Fruit fly (Drosophila melanogaster) whole organism, pupa: ENCODE results near the gene PpV.
A peak's percentile ranks its signal among the peaks of the same experiment; 100 is the strongest.

Source experiments
- CG10348 ChIP-seq: fragments of 200-800 bp; sonication (Bioruptor generic); IDR thresholded peaks from 2 replicates; pipeline ENCODE4 v1.3.6; 2022; ENCODE audit warnings: missing biosample characterization, missing genetic modification characterization
- CG12605 ChIP-seq: fragments of 200-800 bp; sonication (Bioruptor generic); IDR thresholded peaks from 2 replicates; pipeline ENCODE4 v1.3.6; 2022; ENCODE audit warnings: missing biosample characterization, missing genetic modification characterization
- CG13204 ChIP-seq: fragments of 200-800 bp; sonication (Bioruptor generic); optimal IDR thresholded peaks from 2 replicates; lab custom pipeline; 2018; ENCODE audit warnings: missing biosample characterization, mild to moderate bottlenecking, missing genetic modification characterization, moderate library complexity
- CG14655 ChIP-seq: fragments of 200-800 bp; sonication (Bioruptor generic); optimal IDR thresholded peaks from 3 replicates; lab custom pipeline; 2017; ENCODE audit warnings: mild to moderate bottlenecking, missing biosample characterization, missing genetic modification reagents, missing genetic modification characterization
- CG15710 ChIP-seq: fragments of 200-800 bp; sonication (Bioruptor generic); optimal IDR thresholded peaks from 2 replicates; lab custom pipeline; 2018; ENCODE audit warnings: missing biosample characterization, mild to moderate bottlenecking, missing genetic modification characterization, moderate library complexity
- CG17806 ChIP-seq: fragments of 200-800 bp; sonication (Bioruptor generic); optimal IDR thresholded peaks from 2 replicates; lab custom pipeline; 2018; ENCODE audit warnings: missing biosample characterization, mild to moderate bottlenecking, missing genetic modification characterization, moderate library complexity
- CG32121 ChIP-seq: fragments of 200-800 bp; sonication (Bioruptor generic); IDR thresholded peaks from 2 replicates; pipeline ENCODE4 v1.3.6; 2022; ENCODE audit warnings: missing biosample characterization, missing genetic modification characterization
- CG34367 ChIP-seq: fragments of 200-800 bp; sonication (Bioruptor generic); optimal IDR thresholded peaks from 2 replicates; lab custom pipeline; 2018; ENCODE audit warnings: missing biosample characterization, mild to moderate bottlenecking, missing genetic modification characterization
- CG4496 ChIP-seq: fragments of 200-800 bp; sonication (Bioruptor generic); IDR thresholded peaks from 3 replicates; pipeline ENCODE4 v1.3.6; 2022; ENCODE audit warnings: missing biosample characterization, missing genetic modification characterization
- CG8159 ChIP-seq: fragments of 200-800 bp; sonication (Bioruptor generic); optimal IDR thresholded peaks from 3 replicates; lab custom pipeline; 2018; ENCODE audit warnings: missing biosample characterization, mild to moderate bottlenecking, missing genetic modification characterization, moderate library complexity
- CG8301 ChIP-seq: fragments of 200-800 bp; sonication (Bioruptor generic); optimal IDR thresholded peaks from 2 replicates; lab custom pipeline; 2018; ENCODE audit warnings: missing biosample characterization, mild to moderate bottlenecking, missing genetic modification characterization
- CG9948 ChIP-seq: fragments of 200-800 bp; sonication (Bioruptor generic); optimal IDR thresholded peaks from 2 replicates; lab custom pipeline; 2018; ENCODE audit warnings: missing biosample characterization, mild to moderate bottlenecking, missing genetic modification characterization, moderate library complexity
- D1 ChIP-seq: fragments of 200-800 bp; sonication (Bioruptor generic); optimal IDR thresholded peaks from 2 replicates; lab custom pipeline; 2018; ENCODE audit warnings: missing biosample characterization, mild to moderate bottlenecking, missing genetic modification characterization, moderate library complexity
- EcR ChIP-seq: fragments of 200-800 bp; sonication (Bioruptor generic); optimal IDR thresholded peaks from 3 replicates; lab custom pipeline; 2019; ENCODE audit warnings: missing biosample characterization, missing genetic modification characterization, mild to moderate bottlenecking, moderate library complexity, missing genetic modification reagents
- Ets98B ChIP-seq: fragments of 200-800 bp; sonication (Bioruptor generic); IDR thresholded peaks from 2 replicates; pipeline ENCODE4 v1.3.6; 2022; ENCODE audit warnings: missing biosample characterization, missing genetic modification characterization
- Pif1A ChIP-seq: fragments of 200-800 bp; sonication (Bioruptor generic); optimal IDR thresholded peaks from 3 replicates; lab custom pipeline; 2016; ENCODE audit warnings: missing biosample characterization, missing genetic modification characterization
- Pif1B ChIP-seq: fragments of 200-800 bp; sonication (Bioruptor generic); optimal IDR thresholded peaks from 3 replicates; lab custom pipeline; 2016; ENCODE audit warnings: missing biosample characterization, missing genetic modification characterization
- Snoo ChIP-seq: fragments of 200-800 bp; sonication (Bioruptor generic); optimal IDR thresholded peaks from 3 replicates; lab custom pipeline; 2017; ENCODE audit warnings: missing biosample characterization, mild to moderate bottlenecking, missing genetic modification characterization, inconsistent platforms
- fd96Ca ChIP-seq: fragments of 200-800 bp; sonication (Bioruptor generic); IDR thresholded peaks from 3 replicates; pipeline ENCODE4 v1.3.6; 2022; ENCODE audit warnings: missing biosample characterization, missing genetic modification characterization
- gl ChIP-seq: fragments of 200-800 bp; sonication (Bioruptor generic); optimal IDR thresholded peaks from 2 replicates; lab custom pipeline; 2018; ENCODE audit warnings: missing biosample characterization, mild to moderate bottlenecking, missing genetic modification characterization
- rn ChIP-seq: fragments of 200-800 bp; sonication (Bioruptor generic); IDR thresholded peaks from 2 replicates; pipeline ENCODE4 v1.3.6; 2022; ENCODE audit warnings: missing biosample characterization, missing genetic modification characterization

Gene PpV

dm6 chrX:6355090-6355679, 17.5 kb downstream of the PpV start:
- no peak for TF ChIP-seq Pif1B (GFP tag; lab: Kevin White, UChicago)
- no peak for TF ChIP-seq CG15710 (tag; lab: Kevin White, UChicago)
- TF ChIP-seq CG4496 = no peak
- TF ChIP-seq CG14655 = no peak
- no peak for TF ChIP-seq CG32121 (GFP tag; lab: Robert Waterston, UW)
- no peak for TF ChIP-seq Snoo (tag; lab: Kevin White, UChicago)

dm6 chrX:6354163-6354562, 18.6 kb downstream of the PpV start:
- no peak for TF ChIP-seq CG32121 (GFP tag; lab: Robert Waterston, UW)
- TF ChIP-seq fd96Ca (GFP tag; lab: Robert Waterston, UW) = no peak
- TF ChIP-seq CG17806 (tag; lab: Kevin White, UChicago) = no peak
- TF ChIP-seq Pif1A (GFP tag; lab: Kevin White, UChicago) = no peak
- no peak for TF ChIP-seq CG9948 (tag; lab: Kevin White, UChicago)
- no peak for TF ChIP-seq CG10348 (GFP tag; lab: Robert Waterston, UW)
- TF ChIP-seq CG14655 = no peak
- no peak for TF ChIP-seq D1 (tag; lab: Kevin White, UChicago)

- TF ChIP-seq D1 (tag; lab: Kevin White, UChicago) = no peak
- no peak for TF ChIP-seq EcR
- peak; percentile 72 for TF ChIP-seq Snoo (tag; lab: Kevin White, UChicago)
- TF ChIP-seq CG34367 (tag; lab: Kevin White, UChicago) = peak; percentile 10
- peak; percentile 51 for TF ChIP-seq CG9948 (tag; lab: Kevin White, UChicago)
- no peak for TF ChIP-seq fd96Ca (GFP tag; lab: Robert Waterston, UW)
- peak; percentile 72 for TF ChIP-seq CG8301 (tag; lab: Kevin White, UChicago)
- TF ChIP-seq rn (GFP tag; lab: Robert Waterston, UW) = 0 out of 2 replicates have a peak, but pooled peaks have one; percentile 23
- peak; percentile 23 for TF ChIP-seq Pif1B (GFP tag; lab: Kevin White, UChicago)
- peak; percentile 34 for TF ChIP-seq Ets98B (GFP tag; lab: Robert Waterston, UW)
- no peak for TF ChIP-seq CG13204 (GFP tag; lab: Kevin White, UChicago)
- peak; percentile 61; the same call in 2 of the 3 replicates for TF ChIP-seq CG4496
- no peak for TF ChIP-seq CG10348 (GFP tag; lab: Robert Waterston, UW)
- peak; percentile 48 for TF ChIP-seq Pif1A (GFP tag; lab: Kevin White, UChicago)
- peak; percentile 49 for TF ChIP-seq CG17806 (tag; lab: Kevin White, UChicago)
- peak; percentile 59 for TF ChIP-seq CG15710 (tag; lab: Kevin White, UChicago)
- TF ChIP-seq gl (tag; lab: Kevin White, UChicago) = no peak
- TF ChIP-seq CG8159 (tag; lab: Kevin White, UChicago) = peak; percentile 71
- peak; percentile 78 for TF ChIP-seq CG14655
- TF ChIP-seq CG12605 (GFP tag; lab: Robert Waterston, UW) = no peak
- TF ChIP-seq CG32121 (GFP tag; lab: Robert Waterston, UW) = peak; percentile 71
- TF ChIP-seq, all 21 proteins: peak for 14
Observed at dm6 chrX:6353613-6353986, 19.1 kb downstream of the PpV start.

dm6 chrX:6352769-6353612, 19.7 kb downstream of the PpV start:
- TF ChIP-seq EcR (peak; percentile 38), Pif1B (GFP tag; lab: Kevin White, UChicago) (no peak), CG32121 (GFP tag; lab: Robert Waterston, UW) (no peak), CG17806 (tag; lab: Kevin White, UChicago) (no peak), CG8301 (tag; lab: Kevin White, UChicago) (no peak), CG4496 (no peak)

dm6 chrX:6351917-6352768, 20.6 kb downstream of the PpV start:
- peak; percentile 44; the same call in 1 of the 3 replicates for TF ChIP-seq CG4496
- TF ChIP-seq Pif1B (GFP tag; lab: Kevin White, UChicago) = peak; percentile 3
- no peak for TF ChIP-seq CG13204 (GFP tag; lab: Kevin White, UChicago)
- peak; percentile 16 for TF ChIP-seq CG8301 (tag; lab: Kevin White, UChicago)
- no peak for TF ChIP-seq Pif1A (GFP tag; lab: Kevin White, UChicago)
- peak; percentile 50; the same call in 2 of the 3 replicates for TF ChIP-seq fd96Ca (GFP tag; lab: Robert Waterston, UW)
- TF ChIP-seq CG32121 (GFP tag; lab: Robert Waterston, UW) = peak; percentile 44; the same call in 1 of the 2 replicates
- peak; percentile 2 for TF ChIP-seq CG8159 (tag; lab: Kevin White, UChicago)
- no peak for TF ChIP-seq CG9948 (tag; lab: Kevin White, UChicago)
